Worm (Caenorhabditis elegans) whole organism, young adult: ENCODE results near the gene djr-1.2.
A peak's percentile ranks its signal among the peaks of the same experiment; 100 is the strongest.

Experiments used
- B0035.1 ChIP-seq: sonication (generic microtip); optimal IDR thresholded peaks from 2 replicates; lab custom pipeline; 2016; ENCODE audit warnings: missing genetic modification characterization, mild to moderate bottlenecking, missing compliant biosample characterization, missing genotype, missing genetic modification reagents
- B0336.3 ChIP-seq: fragments of 200-800 bp; sonication (Bioruptor generic); IDR thresholded peaks from 2 replicates; pipeline ENCODE4 v1.3.6; 2022; ENCODE audit warnings: missing genetic modification characterization, missing compliant biosample characterization
- D2030.7 ChIP-seq: fragments of 200-800 bp; sonication (Bioruptor generic); IDR thresholded peaks from 2 replicates; pipeline ENCODE4 v1.3.6; 2022; ENCODE audit warnings: missing genetic modification reagents, missing genetic modification characterization, missing compliant biosample characterization
- F10E7.11 ChIP-seq: sonication (generic microtip); optimal IDR thresholded peaks from 2 replicates; lab custom pipeline; 2017; ENCODE audit warnings: mild to moderate bottlenecking, missing genetic modification characterization, moderate library complexity, missing compliant biosample characterization
- F23B12.7 ChIP-seq: sonication (generic microtip); optimal IDR thresholded peaks from 2 replicates; lab custom pipeline; 2017; ENCODE audit warnings: missing genetic modification characterization, mild to moderate bottlenecking, missing compliant biosample characterization, antibody characterized with exemption, moderate library complexity; ENCODE audit not compliant: insufficient read depth
- F37B4.10 ChIP-seq: fragments of 200-800 bp; sonication (Bioruptor generic); IDR thresholded peaks from 2 replicates; pipeline ENCODE4 v1.3.6; 2022; ENCODE audit warnings: missing genetic modification characterization, missing compliant biosample characterization
- F55B11.4 ChIP-seq: sonication (generic microtip); optimal IDR thresholded peaks from 2 replicates; lab custom pipeline; 2016; ENCODE audit warnings: missing compliant biosample characterization, missing genetic modification characterization, borderline replicate concordance; ENCODE audit not compliant: insufficient read depth
- F57A8.1 ChIP-seq: fragments of 200-800 bp; sonication (Bioruptor generic); optimal IDR thresholded peaks from 2 replicates; lab custom pipeline; 2018; ENCODE audit warnings: mild to moderate bottlenecking, missing genetic modification characterization, moderate library complexity, missing compliant biosample characterization
- F57C9.4 ChIP-seq: sonication (generic microtip); optimal IDR thresholded peaks from 2 replicates; lab custom pipeline; 2017; ENCODE audit warnings: mild to moderate bottlenecking, missing genetic modification characterization, missing compliant biosample characterization
- Y53G8AR.9 ChIP-seq: fragments of 200-800 bp; sonication (Bioruptor generic); conservative IDR thresholded peaks from 2 replicates; pipeline ENCODE4 v1.3.6; 2022; ENCODE audit warnings: missing genetic modification reagents, missing genetic modification characterization, missing compliant biosample characterization
- Y67H2A.10 ChIP-seq: fragments of 200-800 bp; sonication (Bioruptor generic); conservative IDR thresholded peaks from 2 replicates; pipeline ENCODE4 v1.3.6; 2022; ENCODE audit warnings: missing genetic modification reagents, missing genetic modification characterization, missing compliant biosample characterization
- Y79H2A.3 ChIP-seq: fragments of 200-800 bp; sonication (Bioruptor generic); conservative IDR thresholded peaks from 2 replicates; pipeline ENCODE4 v1.3.6; 2022; ENCODE audit warnings: missing genetic modification reagents, missing genetic modification characterization, missing compliant biosample characterization
- ZK185.1 ChIP-seq: sonication (generic microtip); optimal IDR thresholded peaks from 2 replicates; lab custom pipeline; 2016; ENCODE audit warnings: mild to moderate bottlenecking, missing genetic modification characterization, missing compliant biosample characterization; ENCODE audit not compliant: poor library complexity, severe bottlenecking
- akir-1 ChIP-seq: fragments of 200-800 bp; sonication (Bioruptor generic); optimal IDR thresholded peaks from 2 replicates; lab custom pipeline; 2018; ENCODE audit warnings: mild to moderate bottlenecking, missing genetic modification characterization, moderate library complexity, missing compliant biosample characterization
- ama-1 ChIP-seq, 3 experiments: fragments of 150-350 bp in 1 of 3; sonication (generic microtip) in 2 of 3; optimal IDR thresholded peaks; 2 replicates each; lab custom pipeline; 2014 to 2018; ENCODE audit warnings: missing biosample characterization in 2 of 3, missing genetic modification characterization in 2 of 3, missing genetic modification reagents in 2 of 3
- atf-7 ChIP-seq: sonication (generic microtip); optimal IDR thresholded peaks from 2 replicates; lab custom pipeline; 2017; ENCODE audit warnings: mild to moderate bottlenecking, missing genetic modification characterization, missing compliant biosample characterization
- attf-6 ChIP-seq: fragments of 200-800 bp; sonication (Bioruptor generic); IDR thresholded peaks from 2 replicates; pipeline ENCODE4 v1.3.6; 2022; ENCODE audit warnings: missing genetic modification reagents, missing genetic modification characterization, missing compliant biosample characterization
- bed-2 ChIP-seq: fragments of 200-800 bp; sonication (Bioruptor generic); IDR thresholded peaks from 2 replicates; pipeline ENCODE4 v1.3.6; 2022; ENCODE audit warnings: missing genetic modification reagents, missing genetic modification characterization, missing compliant biosample characterization
- ceh-100 ChIP-seq: fragments of 200-800 bp; sonication (Bioruptor generic); IDR thresholded peaks from 2 replicates; pipeline ENCODE4 v1.3.6; 2022; ENCODE audit warnings: missing genetic modification reagents, missing genetic modification characterization, missing compliant biosample characterization
- ceh-27 ChIP-seq: fragments of 200-800 bp; sonication (Bioruptor generic); optimal IDR thresholded peaks from 2 replicates; lab custom pipeline; 2018; ENCODE audit warnings: mild to moderate bottlenecking, missing genetic modification characterization, moderate library complexity, missing compliant biosample characterization
- ceh-58 ChIP-seq: fragments of 200-800 bp; sonication (Bioruptor generic); IDR thresholded peaks from 2 replicates; pipeline ENCODE4 v1.3.6; 2022; ENCODE audit warnings: missing genetic modification characterization, missing compliant biosample characterization
- chd-7 ChIP-seq: sonication (generic microtip); optimal IDR thresholded peaks from 2 replicates; lab custom pipeline; 2016; ENCODE audit warnings: mild to moderate bottlenecking, missing genetic modification characterization, moderate library complexity, missing compliant biosample characterization
- dox-1 ChIP-seq: fragments of 200-800 bp; sonication (Bioruptor generic); IDR thresholded peaks from 2 replicates; pipeline ENCODE4 v1.3.6; 2022; ENCODE audit warnings: missing genetic modification reagents, missing genetic modification characterization, missing compliant biosample characterization
- dpff-1 ChIP-seq: sonication (generic microtip); optimal IDR thresholded peaks from 2 replicates; lab custom pipeline; 2017; ENCODE audit warnings: mild to moderate bottlenecking, missing genetic modification characterization, missing compliant biosample characterization
- egl-18 ChIP-seq: fragments of 200-800 bp; sonication (Bioruptor generic); IDR thresholded peaks from 2 replicates; pipeline ENCODE4 v1.3.6; 2022; ENCODE audit warnings: missing genetic modification reagents, missing genetic modification characterization, missing compliant biosample characterization
- egl-44 ChIP-seq: fragments of 200-800 bp; sonication (Bioruptor generic); IDR thresholded peaks from 2 replicates; pipeline ENCODE4 v1.3.6; 2022; ENCODE audit warnings: missing genetic modification reagents, missing genetic modification characterization, missing compliant biosample characterization
- ekl-4 ChIP-seq: fragments of 200-800 bp; sonication (Bioruptor generic); IDR thresholded peaks from 2 replicates; pipeline ENCODE4 v1.3.6; 2022; ENCODE audit warnings: missing genetic modification reagents, missing genetic modification characterization, missing compliant biosample characterization
- ets-4 ChIP-seq: fragments of 200-800 bp; sonication (Bioruptor generic); optimal IDR thresholded peaks from 2 replicates; lab custom pipeline; 2018; ENCODE audit warnings: mild to moderate bottlenecking, missing genetic modification characterization, missing compliant biosample characterization
- gei-17 ChIP-seq: fragments of 200-800 bp; sonication (Bioruptor generic); optimal IDR thresholded peaks from 2 replicates; lab custom pipeline; 2018; ENCODE audit warnings: mild to moderate bottlenecking, missing genetic modification characterization, missing compliant biosample characterization
- him-1 ChIP-seq: sonication (generic microtip); optimal IDR thresholded peaks from 2 replicates; lab custom pipeline; 2016; ENCODE audit warnings: missing genotype, missing genetic modification reagents, missing genetic modification characterization, missing compliant biosample characterization
- hmg-1.2 ChIP-seq: fragments of 200-800 bp; sonication (Bioruptor generic); IDR thresholded peaks from 2 replicates; pipeline ENCODE4 v1.3.6; 2022; ENCODE audit warnings: missing genetic modification reagents, missing genetic modification characterization, missing compliant biosample characterization
- hrde-1 ChIP-seq: sonication (generic microtip); optimal IDR thresholded peaks from 2 replicates; lab custom pipeline; 2016; ENCODE audit warnings: missing genetic modification characterization, mild to moderate bottlenecking, missing compliant biosample characterization, moderate library complexity, missing genotype, missing genetic modification reagents, borderline replicate concordance
- hsf-1 ChIP-seq: fragments of 200-800 bp; sonication (Bioruptor generic); IDR thresholded peaks from 2 replicates; pipeline ENCODE4 v1.3.6; 2022; ENCODE audit warnings: missing genetic modification reagents, missing genetic modification characterization, missing compliant biosample characterization
- lag-1 ChIP-seq: fragments of 200-800 bp; sonication (Bioruptor generic); IDR thresholded peaks from 2 replicates; pipeline ENCODE4 v1.3.6; 2022; ENCODE audit warnings: missing genetic modification reagents, missing genetic modification characterization, missing compliant biosample characterization
- let-526 ChIP-seq: fragments of 200-800 bp; sonication (Bioruptor generic); IDR thresholded peaks from 2 replicates; pipeline ENCODE4 v1.3.6; 2022; ENCODE audit warnings: missing genetic modification reagents, missing genetic modification characterization, missing compliant biosample characterization
- lin-35 ChIP-seq, 3 experiments: fragments of 150-350 bp in 2 of 3; sonication (generic microtip) in 1 of 3; optimal IDR thresholded peaks; 2 replicates each; lab custom pipeline; 2014 to 2018; ENCODE audit warnings: missing biosample characterization in 3 of 3, missing genetic modification characterization in 3 of 3, missing genetic modification reagents in 3 of 3
- lin-40 ChIP-seq: sonication (generic microtip); optimal IDR thresholded peaks from 2 replicates; lab custom pipeline; 2016; ENCODE audit warnings: missing genetic modification characterization, mild to moderate bottlenecking, missing compliant biosample characterization, missing genotype, missing genetic modification reagents
- lsy-27 ChIP-seq: sonication (generic microtip); optimal IDR thresholded peaks from 2 replicates; lab custom pipeline; 2017; ENCODE audit warnings: missing genetic modification characterization, mild to moderate bottlenecking, missing compliant biosample characterization, antibody characterized with exemption, missing genotype, borderline replicate concordance; ENCODE audit not compliant: insufficient read depth
- mcd-1 ChIP-seq: fragments of 200-800 bp; sonication (Bioruptor generic); IDR thresholded peaks from 2 replicates; pipeline ENCODE4 v1.3.6; 2022; ENCODE audit warnings: missing genetic modification reagents, missing genetic modification characterization, missing compliant biosample characterization
- mxl-1 ChIP-seq: sonication (generic microtip); optimal IDR thresholded peaks from 2 replicates; lab custom pipeline; 2016; ENCODE audit warnings: missing genetic modification characterization, missing compliant biosample characterization
- nfyb-1 ChIP-seq: fragments of 200-800 bp; sonication (Bioruptor generic); IDR thresholded peaks from 2 replicates; pipeline ENCODE4 v1.3.6; 2022; ENCODE audit warnings: missing genetic modification reagents, missing genetic modification characterization, missing compliant biosample characterization
- pbrm-1 ChIP-seq: fragments of 200-800 bp; sonication (Bioruptor generic); IDR thresholded peaks from 2 replicates; pipeline ENCODE4 v1.3.6; 2022; ENCODE audit warnings: missing genetic modification reagents, missing genetic modification characterization, missing compliant biosample characterization
- pha-4 ChIP-seq: fragments of 150-350 bp; sonication (generic microtip); optimal IDR thresholded peaks from 2 replicates; lab custom pipeline; 2014; ENCODE audit warnings: missing biosample characterization, missing genetic modification reagents, missing genetic modification characterization
- snpc-1.3 ChIP-seq: sonication (generic microtip); optimal IDR thresholded peaks from 2 replicates; lab custom pipeline; 2017; ENCODE audit warnings: missing genetic modification characterization, mild to moderate bottlenecking, missing compliant biosample characterization, antibody characterized with exemption, moderate library complexity, missing genotype, missing genetic modification reagents; ENCODE audit not compliant: insufficient read depth
- tbp1 ChIP-seq: fragments of 200-800 bp; sonication (Bioruptor generic); optimal IDR thresholded peaks from 2 replicates; lab custom pipeline; 2018; ENCODE audit warnings: mild to moderate bottlenecking, missing genetic modification characterization, missing compliant biosample characterization
- tbx-9 ChIP-seq: sonication (generic microtip); optimal IDR thresholded peaks from 2 replicates; lab custom pipeline; 2016; ENCODE audit warnings: borderline replicate concordance, missing genetic modification characterization, inconsistent platforms, missing compliant biosample characterization
- unc-130 ChIP-seq: sonication (generic microtip); optimal IDR thresholded peaks from 2 replicates; lab custom pipeline; 2016; ENCODE audit warnings: missing genetic modification reagents, missing genetic modification characterization, missing compliant biosample characterization
- ztf-18 ChIP-seq: sonication (generic microtip); optimal IDR thresholded peaks from 2 replicates; lab custom pipeline; 2016; ENCODE audit warnings: missing genotype, mild to moderate bottlenecking, missing genetic modification characterization, missing compliant biosample characterization

Gene djr-1.2

ce11 chrV:4024777-4025176 is 30.1 kb downstream of the djr-1.2 start, which contains the start of gene K09D9.1:
Gene K09D9.1 (plus strand): TSS chrV:4025047.
- no peak for TF ChIP-seq chd-7
- no peak for TF ChIP-seq ztf-18
- peak; percentile 79 for TF ChIP-seq atf-7 (tag; lab: Kevin White, UChicago)
- TF ChIP-seq pbrm-1 (GFP tag; lab: Robert Waterston, UW): no peak
- TF ChIP-seq ZK185.1 (tag; lab: Kevin White, UChicago): peak; percentile 31
- TF ChIP-seq F23B12.7 (tag; lab: Kevin White, UChicago): no peak
- no peak for TF ChIP-seq ama-1 (optimal IDR thresholded peaks at IDR 0.05; lab: Kevin White, UChicago)
- no peak for TF ChIP-seq ama-1 (GFP tag; optimal IDR thresholded peaks at IDR 0.05; lab: Kevin White, UChicago)
- TF ChIP-seq lag-1 (GFP tag; lab: Robert Waterston, UW): no peak
- no peak for TF ChIP-seq gei-17 (GFP tag; lab: Kevin White, UChicago)
- no peak for TF ChIP-seq tbp1
- TF ChIP-seq F37B4.10 (GFP tag; lab: Robert Waterston, UW): no peak
- TF ChIP-seq Y53G8AR.9 (GFP tag; lab: Robert Waterston, UW): no peak
- TF ChIP-seq F57A8.1 (GFP tag; lab: Kevin White, UChicago): no peak
- TF ChIP-seq nfyb-1 (GFP tag; lab: Robert Waterston, UW): no peak
- no peak for TF ChIP-seq lin-35 (GFP tag; optimal IDR thresholded peaks at IDR 0.05; lab: Kevin White, UChicago)
- TF ChIP-seq pha-4 (tag; lab: Kevin White, UChicago): peak; percentile 63
- TF ChIP-seq ceh-100 (GFP tag; lab: Robert Waterston, UW): no peak
- no peak for TF ChIP-seq B0336.3 (GFP tag; lab: Robert Waterston, UW)
- TF ChIP-seq Y79H2A.3: no peak
- TF ChIP-seq hsf-1: no peak
- no peak for TF ChIP-seq Y67H2A.10
- TF ChIP-seq bed-2 (GFP tag; lab: Robert Waterston, UW): no peak
- TF ChIP-seq snpc-1.3: no peak
- TF ChIP-seq tbx-9 (tag; lab: Kevin White, UChicago): no peak
- no peak for TF ChIP-seq F55B11.4 (tag; lab: Kevin White, UChicago)
- TF ChIP-seq him-1: no peak
- TF ChIP-seq hmg-1.2 (GFP tag; lab: Robert Waterston, UW): no peak
- no peak for TF ChIP-seq F57C9.4 (tag; lab: Kevin White, UChicago)
- TF ChIP-seq unc-130 (GFP tag; lab: Kevin White, UChicago): no peak
- TF ChIP-seq D2030.7 (GFP tag; lab: Robert Waterston, UW): no peak
- TF ChIP-seq ekl-4 (GFP tag; lab: Robert Waterston, UW): no peak
- TF ChIP-seq mxl-1 (tag; lab: Kevin White, UChicago): no peak
- TF ChIP-seq egl-18 (GFP tag; lab: Robert Waterston, UW): no peak
- TF ChIP-seq B0035.1: no peak
- no peak for TF ChIP-seq let-526
- peak; percentile 2 for TF ChIP-seq ets-4 (GFP tag; lab: Kevin White, UChicago)
- TF ChIP-seq ceh-27 (GFP tag; lab: Kevin White, UChicago): no peak
- TF ChIP-seq ceh-58 (GFP tag; lab: Robert Waterston, UW): no peak
- TF ChIP-seq dpff-1: no peak
- peak; percentile 53; the same call in 1 of the 2 replicates for TF ChIP-seq dox-1 (GFP tag; lab: Robert Waterston, UW)
- no peak for TF ChIP-seq hrde-1
- TF ChIP-seq lin-40 (tag; lab: Kevin White, UChicago): no peak
- TF ChIP-seq egl-44: no peak
- TF ChIP-seq F10E7.11: no peak
- TF ChIP-seq attf-6 (GFP tag; lab: Robert Waterston, UW): no peak
- no peak for TF ChIP-seq lsy-27 (tag; lab: Kevin White, UChicago)
- TF ChIP-seq akir-1 (GFP tag; lab: Kevin White, UChicago): no peak
- TF ChIP-seq mcd-1 (GFP tag; lab: Robert Waterston, UW): no peak
